Worm (Caenorhabditis elegans) whole organism, mixed stage, embryonic: ENCODE measurements around the gene K07C11.7.

Source experiments
- M03D4.4 ChIP-seq: sonication (generic microtip); optimal IDR thresholded peaks from 2 replicates; lab custom pipeline; 2017; ENCODE audit warnings: mild to moderate bottlenecking, missing genetic modification characterization, missing compliant biosample characterization
- blmp-1 ChIP-seq: fragments of 150-350 bp; optimal IDR thresholded peaks from 2 replicates; lab custom pipeline; 2014; ENCODE audit warnings: missing biosample characterization, missing genetic modification characterization
- drap-1 ChIP-seq: fragments of 200-800 bp; sonication (Bioruptor generic); optimal IDR thresholded peaks from 3 replicates; lab custom pipeline; 2018; ENCODE audit warnings: mild to moderate bottlenecking, missing genetic modification characterization, missing compliant biosample characterization
- elt-1 ChIP-seq: sonication (generic microtip); optimal IDR thresholded peaks from 2 replicates; lab custom pipeline; 2017; ENCODE audit warnings: missing genetic modification characterization, mild to moderate bottlenecking, missing compliant biosample characterization, antibody characterized with exemption, moderate library complexity, borderline replicate concordance; ENCODE audit not compliant: insufficient read depth
- lin-13 ChIP-seq: fragments of 150-350 bp; optimal IDR thresholded peaks from 2 replicates; lab custom pipeline; 2014; ENCODE audit warnings: missing biosample characterization, missing genetic modification characterization
- lsy-2 ChIP-seq: fragments of 150-350 bp; optimal IDR thresholded peaks from 2 replicates; lab custom pipeline; 2014; ENCODE audit warnings: missing biosample characterization, missing genetic modification characterization
- mep-1 ChIP-seq: fragments of 150-350 bp; optimal IDR thresholded peaks from 2 replicates; lab custom pipeline; 2017; ENCODE audit warnings: missing biosample characterization, missing genetic modification reagents, missing genetic modification characterization, inconsistent platforms
- nhr-237 ChIP-seq: fragments of 150-350 bp; optimal IDR thresholded peaks from 2 replicates; lab custom pipeline; 2014; ENCODE audit warnings: missing biosample characterization, missing genetic modification characterization
- nhr-28 ChIP-seq: fragments of 150-350 bp; optimal IDR thresholded peaks from 2 replicates; lab custom pipeline; 2014; ENCODE audit warnings: missing biosample characterization, missing genetic modification characterization
- pha-4 ChIP-seq: fragments of 150-350 bp; optimal IDR thresholded peaks from 2 replicates; lab custom pipeline; 2018; ENCODE audit warnings: missing biosample characterization, missing genetic modification reagents, missing genetic modification characterization
- unc-39 ChIP-seq: fragments of 150-350 bp; optimal IDR thresholded peaks from 2 replicates; lab custom pipeline; 2014; ENCODE audit warnings: missing biosample characterization, missing genetic modification characterization
- ztf-11 ChIP-seq: fragments of 150-350 bp; optimal IDR thresholded peaks from 2 replicates; lab custom pipeline; 2014; ENCODE audit warnings: missing biosample characterization, missing genetic modification characterization

DNA sequence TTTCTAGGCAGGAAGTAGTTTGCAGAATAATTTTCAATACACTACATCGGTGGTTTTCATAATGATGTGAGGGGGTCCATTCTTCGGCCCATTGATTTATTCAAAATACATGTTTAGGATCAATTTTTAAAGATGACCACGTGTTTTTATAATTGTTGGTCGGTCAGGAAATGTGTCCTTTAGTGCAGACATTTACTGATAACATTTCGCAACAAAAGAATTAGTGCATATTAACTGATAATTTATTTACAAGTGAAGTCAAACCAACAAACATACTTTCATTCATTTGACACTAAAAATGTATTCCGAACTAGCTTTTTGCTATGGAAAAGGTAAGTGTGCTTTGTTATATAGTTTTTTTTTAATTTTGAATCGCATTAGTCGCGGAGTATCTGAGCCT lies 52.1 kb downstream of the K07C11.7 start, which contains the start of gene F20D6.5:
- TF ChIP-seq unc-39 (tag; lab: Kevin White, UChicago) (no peak), lsy-2 (tag; lab: Kevin White, UChicago) (no peak), elt-1 (tag; lab: Kevin White, UChicago) (no peak), drap-1 (GFP tag; lab: Kevin White, UChicago) (no peak), nhr-237 (tag; lab: Kevin White, UChicago) (no peak), lin-13 (tag; lab: Kevin White, UChicago) (no peak), nhr-28 (tag; lab: Kevin White, UChicago) (no peak), pha-4 (tag; lab: Kevin White, UChicago) (no peak), M03D4.4 (tag; lab: Kevin White, UChicago) (no peak), ztf-11 (no peak), blmp-1 (tag; lab: Kevin White, UChicago) (no peak), mep-1 (tag; lab: Kevin White, UChicago) (no peak)
